Worm (Caenorhabditis elegans): ENCODE data around the gene T13H5.8.

The T13H5.8 gene

DNA sequence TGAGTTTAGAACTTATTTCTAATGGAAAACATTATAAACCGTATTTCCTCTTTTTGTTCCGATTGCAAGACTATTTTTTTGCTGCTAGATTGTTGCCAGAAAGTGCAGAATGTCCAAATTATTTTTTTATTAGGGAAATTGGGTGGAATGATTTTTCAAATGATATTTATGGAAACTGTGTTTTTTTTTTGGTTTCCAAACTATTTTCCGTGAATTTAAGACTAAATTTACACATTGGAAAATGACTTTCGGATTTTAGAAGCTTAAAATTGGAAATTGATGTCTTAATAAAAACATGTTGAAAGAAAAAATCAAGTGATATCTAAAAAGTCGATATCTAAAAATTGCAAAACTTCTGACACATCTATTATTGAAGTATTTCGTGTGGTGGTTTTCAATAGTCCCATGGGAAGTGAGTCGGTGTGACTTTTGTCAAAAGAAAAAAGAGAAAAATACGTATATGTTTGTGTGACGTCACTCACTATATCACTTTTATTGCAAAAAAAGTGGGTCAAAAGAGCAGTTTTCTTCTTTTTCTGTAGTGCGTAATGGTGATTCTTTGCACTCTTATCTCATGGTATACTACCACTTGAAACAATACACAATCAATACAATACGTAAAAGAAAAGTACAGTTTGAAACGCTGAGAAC lies 14.1 kb upstream of the T13H5.8 start:
- no peak for TF ChIP-seq lim-7 (GFP tag; IDR thresholded peaks at IDR 0.05)
- TF ChIP-seq snpc-4 (tag; optimal IDR thresholded peaks at IDR 0.05), result no peak
- TF ChIP-seq nhr-28 (tag; optimal IDR thresholded peaks at IDR 0.05), result peak; percentile 43
- peak; percentile 51 for TF ChIP-seq hlh-30 (tag; optimal IDR thresholded peaks at IDR 0.05; ENCODE audit: insufficient read depth)
- peak; percentile 78 for TF ChIP-seq aha-1 (tag)
- TF ChIP-seq lin-15B (tag; optimal IDR thresholded peaks at IDR 0.05), result no peak
- TF ChIP-seq snpc-1.2 (GFP tag; IDR thresholded peaks at IDR 0.05), result no peak
- TF ChIP-seq lsy-2 (tag; optimal IDR thresholded peaks at IDR 0.05), result peak in 1 of 2 experiments; percentile 9
- peak; percentile 16 for TF ChIP-seq dve-1 (tag; optimal IDR thresholded peaks at IDR 0.05; ENCODE audit: insufficient read depth)
- TF ChIP-seq nhr-77 (tag; optimal IDR thresholded peaks at IDR 0.05), result no peak
- TF ChIP-seq attf-4 (tag; optimal IDR thresholded peaks at IDR 0.05), result no peak
- TF ChIP-seq ceh-20 (GFP tag; IDR thresholded peaks at IDR 0.05), result 0 out of 2 replicates have a peak, but pooled peaks have one; percentile 11
- no peak for TF ChIP-seq tag-97 (GFP tag; IDR thresholded peaks at IDR 0.05)
- no peak for TF ChIP-seq Y48G9A.11 (GFP tag; IDR thresholded peaks at IDR 0.05)
- TF ChIP-seq unc-130 (GFP tag; optimal IDR thresholded peaks at IDR 0.05), result no peak
- TF ChIP-seq nhr-41 (GFP tag; IDR thresholded peaks at IDR 0.05), result no peak
- no peak for TF ChIP-seq fkh-10 (GFP tag; optimal IDR thresholded peaks at IDR 0.05)
- TF ChIP-seq daf-19 (GFP tag; conservative IDR thresholded peaks at IDR 0.05), result no peak
- TF ChIP-seq nhr-6 (tag; optimal IDR thresholded peaks at IDR 0.05), result no peak
- TF ChIP-seq lin-29 (GFP tag; IDR thresholded peaks at IDR 0.05), result no peak
- TF ChIP-seq unc-62 (GFP tag; optimal IDR thresholded peaks at IDR 0.05 in 1 of 2), result peak in 1 of 2 experiments; percentile 94
- TF ChIP-seq unc-62 (tag; optimal IDR thresholded peaks at IDR 0.05), result no peak
- TF ChIP-seq hlh-11 (tag; optimal IDR thresholded peaks at IDR 0.05), result no peak
- TF ChIP-seq Y75B8A.6 (GFP tag; IDR thresholded peaks at IDR 0.05), result no peak
- no peak for TF ChIP-seq T20F7.1 (GFP tag; optimal IDR thresholded peaks at IDR 0.05)
- TF ChIP-seq ceh-28 (tag; optimal IDR thresholded peaks at IDR 0.05), result no peak

DNA sequence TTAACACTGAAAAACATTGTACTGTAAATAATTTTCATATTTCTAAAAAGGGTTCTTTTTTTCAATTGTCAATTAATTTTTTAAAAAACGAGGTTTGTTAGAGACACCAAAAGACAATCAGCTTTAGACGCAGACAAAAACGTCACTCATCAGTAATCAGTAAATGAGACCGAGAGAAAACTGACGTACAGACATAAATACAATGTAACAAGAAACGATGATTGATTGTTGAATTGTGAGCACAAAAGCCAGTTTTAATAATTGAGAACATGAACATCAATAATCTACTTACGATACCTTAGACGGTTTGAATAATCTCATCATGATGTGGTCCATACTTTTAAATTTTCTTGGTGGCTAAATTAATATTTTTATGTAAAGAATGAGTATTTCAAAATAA lies 11.6 kb upstream of the T13H5.8 start:
- TF ChIP-seq dmd-6 (GFP tag; IDR thresholded peaks at IDR 0.05) (peak; percentile 56; the same call in 1 of the 2 replicates), ceh-44 (GFP tag; IDR thresholded peaks at IDR 0.05) (no peak), dpl-1 (GFP tag; optimal IDR thresholded peaks at IDR 0.05) (no peak), dve-1 (tag; optimal IDR thresholded peaks at IDR 0.05; ENCODE audit: insufficient read depth) (peak; percentile 67), nhr-48 (tag; optimal IDR thresholded peaks at IDR 0.05) (peak; percentile 21), hlh-11 (tag; optimal IDR thresholded peaks at IDR 0.05) (peak; percentile 2), nhr-25 (tag; optimal IDR thresholded peaks at IDR 0.05; ENCODE audit: borderline replicate concordance, insufficient read depth) (no peak), nhr-28 (tag; optimal IDR thresholded peaks at IDR 0.05) (peak; percentile 16), unc-62 (GFP tag; optimal IDR thresholded peaks at IDR 0.05 in 1 of 2) (peak in 1 of 2 experiments; percentile 87), unc-62 (tag; optimal IDR thresholded peaks at IDR 0.05) (no peak), daf-16 (GFP tag; optimal IDR thresholded peaks at IDR 0.05) (no peak), daf-16 (tag; optimal IDR thresholded peaks at IDR 0.05) (peak; percentile 35)

- peak; percentile 12 for TF ChIP-seq aha-1 (tag)
- no peak for TF ChIP-seq vab-7 (GFP tag; IDR thresholded peaks at IDR 0.05)
Observed at ce11 chrII:8508956-8509355, 9.4 kb upstream of the T13H5.8 start, which contains the start of gene T13H5.1. Gene T13H5.1 (minus strand): TSS chrII:8509056.

DNA sequence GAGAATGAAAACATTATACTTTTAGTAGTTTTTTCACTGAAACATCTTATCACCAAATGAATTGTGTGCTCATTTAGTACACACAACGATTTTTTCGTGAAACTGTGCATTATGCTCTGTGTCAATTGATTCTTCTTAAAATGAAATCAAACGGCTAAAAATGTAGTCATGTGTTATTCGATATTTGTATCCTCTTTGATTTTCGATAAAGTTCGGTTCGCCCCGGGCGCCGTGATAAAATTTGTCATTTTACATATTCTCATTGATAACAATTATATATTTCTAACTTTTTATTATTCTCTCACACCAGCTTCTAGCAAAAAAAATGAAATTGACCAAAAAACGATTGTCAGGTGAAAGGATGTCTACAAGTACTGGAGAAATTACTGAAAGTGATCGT lies 3.6 kb upstream of the T13H5.8 start, which contains the start of gene ctg-2:
TSS of gene ctg-2 (plus strand) at position 326 of the 400 bp plus-strand sequence.
- TF ChIP-seq egl-43 (GFP tag; IDR thresholded peaks at IDR 0.05) (no peak), Y48G9A.11 (GFP tag; IDR thresholded peaks at IDR 0.05) (no peak), nhr-76 (tag; optimal IDR thresholded peaks at IDR 0.05) (no peak), php-3 (GFP tag; IDR thresholded peaks at IDR 0.05) (peak; percentile 39; the same call in 1 of the 2 replicates), unc-62 (GFP tag; optimal IDR thresholded peaks at IDR 0.05 in 1 of 2) (peak in 1 of 2 experiments; percentile 86), unc-62 (tag; optimal IDR thresholded peaks at IDR 0.05) (no peak), F26F4.8 (GFP tag; conservative IDR thresholded peaks at IDR 0.05) (no peak), dve-1 (tag; optimal IDR thresholded peaks at IDR 0.05; ENCODE audit: insufficient read depth) (peak; percentile 57), ctbp-1 (GFP tag; IDR thresholded peaks at IDR 0.05) (no peak), T20F7.1 (GFP tag; optimal IDR thresholded peaks at IDR 0.05) (peak; percentile 7), daf-16 (GFP tag; optimal IDR thresholded peaks at IDR 0.05) (no peak), daf-16 (tag; optimal IDR thresholded peaks at IDR 0.05) (peak; percentile 55), dmd-9 (GFP tag; IDR thresholded peaks at IDR 0.05) (no peak), fkh-10 (GFP tag; optimal IDR thresholded peaks at IDR 0.05) (no peak), nhr-28 (tag; optimal IDR thresholded peaks at IDR 0.05) (peak; percentile 91), unc-39 (tag; optimal IDR thresholded peaks at IDR 0.05) (no peak), F44E2.7 (GFP tag; IDR thresholded peaks at IDR 0.05) (no peak), lim-7 (GFP tag; IDR thresholded peaks at IDR 0.05) (no peak), dmd-6 (GFP tag; IDR thresholded peaks at IDR 0.05) (peak; percentile 58), ces-1 (GFP tag; optimal IDR thresholded peaks at IDR 0.05) (no peak), lin-29 (GFP tag; IDR thresholded peaks at IDR 0.05) (no peak), pqm-1 (tag; optimal IDR thresholded peaks at IDR 0.05) (peak; percentile 75)
